Worm (Caenorhabditis elegans) whole organism, L1 larva: ENCODE data around the gene acs-18.

Source experiments
- F16B12.6 ChIP-seq: fragments of 150-350 bp; optimal IDR thresholded peaks from 2 replicates; lab custom pipeline; 2014; ENCODE audit warnings: missing biosample characterization, missing genetic modification characterization
- Y116A8C.19 ChIP-seq: sonication (generic microtip); optimal IDR thresholded peaks from 2 replicates; lab custom pipeline; 2016; ENCODE audit warnings: missing compliant biosample characterization, missing genetic modification characterization, borderline replicate concordance
- alr-1 ChIP-seq: fragments of 200-800 bp; sonication (Bioruptor generic); optimal IDR thresholded peaks from 2 replicates; lab custom pipeline; 2018; ENCODE audit warnings: borderline replicate concordance, mild to moderate bottlenecking, missing genetic modification characterization, missing compliant biosample characterization
- blmp-1 ChIP-seq: fragments of 150-350 bp; optimal IDR thresholded peaks from 2 replicates; lab custom pipeline; 2014; ENCODE audit warnings: missing biosample characterization, missing genetic modification characterization
- ceh-8 ChIP-seq: fragments of 200-800 bp; sonication (Bioruptor generic); optimal IDR thresholded peaks from 2 replicates; lab custom pipeline; 2018; ENCODE audit warnings: mild to moderate bottlenecking, missing genetic modification characterization, moderate library complexity, missing compliant biosample characterization
- ceh-82 ChIP-seq, 3 experiments: fragments of 150-350 bp in 1 of 3; sonication (generic microtip) in 2 of 3; optimal IDR thresholded peaks; 2 replicates each; lab custom pipeline; 2014 to 2017; ENCODE audit warnings: missing biosample characterization in 3 of 3, missing genetic modification characterization in 3 of 3
- ceh-88 ChIP-seq: fragments of 200-800 bp; sonication (Bioruptor generic); IDR thresholded peaks from 2 replicates; pipeline ENCODE4 v1.3.6; 2022; ENCODE audit warnings: missing genetic modification characterization, missing compliant biosample characterization
- ces-1 ChIP-seq: fragments of 150-350 bp; optimal IDR thresholded peaks from 2 replicates; lab custom pipeline; 2014; ENCODE audit warnings: missing biosample characterization, missing genetic modification reagents, missing genetic modification characterization
- dpl-1 ChIP-seq, 3 experiments: fragments of 150-350 bp in 2 of 3; sonication (generic microtip) in 1 of 3; optimal IDR thresholded peaks; 2 replicates each; lab custom pipeline; 2014 to 2017; ENCODE audit warnings: missing biosample characterization in 3 of 3, missing genetic modification characterization in 3 of 3, missing genetic modification reagents in 3 of 3
- dsc-1 ChIP-seq: sonication (generic microtip); optimal IDR thresholded peaks from 2 replicates; lab custom pipeline; 2016; ENCODE audit warnings: mild to moderate bottlenecking, missing genetic modification characterization, missing compliant biosample characterization
- efl-1 ChIP-seq, 4 experiments: fragments of 150-350 bp; optimal IDR thresholded peaks in 3 of 4; peaks in 1 of 4; 1 replicate in 1 of 4; 2 replicates in 3 of 4; lab custom pipeline; 2014; ENCODE audit warnings: missing biosample characterization in 2 of 4, missing genetic modification characterization in 2 of 4, missing genetic modification reagents in 2 of 4
- elt-2 ChIP-seq: sonication (generic microtip); optimal IDR thresholded peaks from 2 replicates; lab custom pipeline; 2016; ENCODE audit warnings: missing genetic modification characterization, mild to moderate bottlenecking, inconsistent platforms, missing compliant biosample characterization, missing genetic modification reagents
- fkh-4 ChIP-seq: sonication (generic microtip); optimal IDR thresholded peaks from 2 replicates; lab custom pipeline; 2016; ENCODE audit warnings: missing compliant biosample characterization, missing genetic modification characterization, borderline replicate concordance
- fos-1 ChIP-seq: fragments of 150-350 bp; optimal IDR thresholded peaks from 2 replicates; lab custom pipeline; 2014; ENCODE audit warnings: missing biosample characterization, missing genetic modification characterization
- isw-1 ChIP-seq: fragments of 200-800 bp; sonication (Bioruptor generic); IDR thresholded peaks from 2 replicates; pipeline ENCODE4 v1.3.6; 2022; ENCODE audit warnings: missing genetic modification characterization, missing compliant biosample characterization
- lsy-2 ChIP-seq, 2 experiments: fragments of 150-350 bp; optimal IDR thresholded peaks; 2 replicates each; lab custom pipeline; 2014; ENCODE audit warnings: missing biosample characterization in 2 of 2, missing genetic modification characterization in 2 of 2
- mab-9 ChIP-seq: fragments of 200-800 bp; sonication (Bioruptor generic); IDR thresholded peaks from 2 replicates; pipeline ENCODE4 v1.3.6; 2022; ENCODE audit warnings: missing genetic modification reagents, missing genetic modification characterization, missing compliant biosample characterization
- mdl-1 ChIP-seq, 2 experiments: fragments of 150-350 bp; optimal IDR thresholded peaks; 2 replicates each; lab custom pipeline; 2014 to 2017; ENCODE audit warnings: missing biosample characterization in 2 of 2, missing genetic modification characterization in 2 of 2, inconsistent platforms in 1 of 2
- mep-1 ChIP-seq: fragments of 150-350 bp; optimal IDR thresholded peaks from 2 replicates; lab custom pipeline; 2014; ENCODE audit warnings: missing biosample characterization, missing genetic modification characterization
- nhr-20 ChIP-seq: sonication (generic microtip); optimal IDR thresholded peaks from 2 replicates; lab custom pipeline; 2016; ENCODE audit warnings: mild to moderate bottlenecking, missing genetic modification characterization, missing compliant biosample characterization
- nhr-47 ChIP-seq: sonication (generic microtip); optimal IDR thresholded peaks from 2 replicates; lab custom pipeline; 2016; ENCODE audit warnings: mild to moderate bottlenecking, missing genetic modification characterization, moderate library complexity, missing compliant biosample characterization
- nhr-85 ChIP-seq: sonication (generic microtip); peaks from one replicate; lab custom pipeline; 2016; ENCODE audit warnings: missing genetic modification characterization, inconsistent platforms, missing compliant biosample characterization
- nhr-90 ChIP-seq: sonication (generic microtip); optimal IDR thresholded peaks from 2 replicates; lab custom pipeline; 2016; ENCODE audit warnings: mild to moderate bottlenecking, missing genetic modification characterization, missing compliant biosample characterization; ENCODE audit not compliant: poor library complexity
- pag-3 ChIP-seq: sonication (generic microtip); optimal IDR thresholded peaks from 2 replicates; lab custom pipeline; 2017; ENCODE audit warnings: missing genetic modification characterization, mild to moderate bottlenecking, missing compliant biosample characterization, antibody characterized with exemption, borderline replicate concordance; ENCODE audit not compliant: insufficient read depth
- pax-3 ChIP-seq: fragments of 200-800 bp; sonication (Bioruptor generic); optimal IDR thresholded peaks from 2 replicates; lab custom pipeline; 2018; ENCODE audit warnings: mild to moderate bottlenecking, missing genetic modification characterization, moderate library complexity, missing compliant biosample characterization
- snpc-4 ChIP-seq: fragments of 150-350 bp; optimal IDR thresholded peaks from 2 replicates; lab custom pipeline; 2014; ENCODE audit warnings: missing biosample characterization, missing genetic modification characterization
- snu-23 ChIP-seq: sonication (generic microtip); optimal IDR thresholded peaks from 2 replicates; lab custom pipeline; 2016; ENCODE audit warnings: missing genetic modification characterization, missing compliant biosample characterization
- sox-4 ChIP-seq: sonication (generic microtip); optimal IDR thresholded peaks from 2 replicates; lab custom pipeline; 2016; ENCODE audit warnings: missing genetic modification characterization, missing compliant biosample characterization
- swsn-7 ChIP-seq: sonication (generic microtip); optimal IDR thresholded peaks from 2 replicates; lab custom pipeline; 2016; ENCODE audit warnings: missing genetic modification characterization, missing compliant biosample characterization
- tlp-1 ChIP-seq: fragments of 150-350 bp; optimal IDR thresholded peaks from 2 replicates; lab custom pipeline; 2014; ENCODE audit warnings: missing biosample characterization, missing genetic modification characterization
- unc-30 ChIP-seq: sonication (generic microtip); optimal IDR thresholded peaks from 2 replicates; lab custom pipeline; 2017; ENCODE audit warnings: missing biosample characterization, missing genetic modification characterization
- unc-62 ChIP-seq: fragments of 150-350 bp; optimal IDR thresholded peaks from 2 replicates; lab custom pipeline; 2014; ENCODE audit warnings: missing biosample characterization, missing genetic modification reagents, missing genetic modification characterization
- unc-98 ChIP-seq: fragments of 200-800 bp; sonication (Bioruptor generic); IDR thresholded peaks from 2 replicates; pipeline ENCODE4 v1.3.6; 2022; ENCODE audit warnings: missing genetic modification characterization, missing compliant biosample characterization
- xbp-1 ChIP-seq: sonication (generic microtip); optimal IDR thresholded peaks from 2 replicates; lab custom pipeline; 2016; ENCODE audit warnings: missing genetic modification characterization, missing compliant biosample characterization
- ztf-11 ChIP-seq, 2 experiments: sonication (generic microtip); optimal IDR thresholded peaks; 2 replicates each; lab custom pipeline; 2016 to 2017; ENCODE audit warnings: missing genetic modification characterization in 2 of 2, missing biosample characterization in 1 of 2, missing compliant biosample characterization in 1 of 2
- ztf-4 ChIP-seq: fragments of 150-350 bp; optimal IDR thresholded peaks from 2 replicates; lab custom pipeline; 2014; ENCODE audit warnings: missing biosample characterization, missing genetic modification characterization

Gene acs-18

DNA sequence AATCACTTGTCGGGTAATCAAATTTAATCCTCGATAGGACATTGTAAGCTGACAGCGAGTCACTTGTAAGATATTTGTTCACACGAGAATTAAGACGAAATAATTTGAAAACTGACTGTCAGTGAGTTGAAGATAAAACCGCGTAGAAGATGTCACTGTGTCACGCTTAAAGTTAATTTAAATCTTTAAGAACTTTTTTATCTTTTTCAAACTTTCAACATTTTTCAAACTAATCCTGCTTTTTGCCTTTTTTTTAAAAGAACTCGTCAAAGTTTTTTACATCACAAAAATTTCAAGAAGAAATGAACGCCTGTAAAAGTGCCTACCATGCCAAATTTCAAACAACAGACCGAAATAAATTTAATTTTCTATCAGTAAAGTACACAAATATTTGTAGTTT is at the start of gene acs-18:
TSS of gene acs-18 (minus strand) at position 101 of the 400 bp plus-strand sequence.
- no peak for TF ChIP-seq fkh-4 (tag; lab: Kevin White, UChicago)
- TF ChIP-seq pag-3 (tag; lab: Kevin White, UChicago), result no peak
- no peak for TF ChIP-seq pax-3
- no peak for TF ChIP-seq nhr-85
- TF ChIP-seq isw-1, result no peak
- TF ChIP-seq mab-9, result no peak
- TF ChIP-seq F16B12.6 (tag; lab: Kevin White, UChicago), result no peak
- TF ChIP-seq unc-98 (GFP tag; lab: Robert Waterston, UW), result no peak
- TF ChIP-seq Y116A8C.19 (tag; lab: Kevin White, UChicago), result no peak
- no peak for TF ChIP-seq xbp-1 (tag; lab: Kevin White, UChicago)
- no peak for TF ChIP-seq snu-23 (GFP tag; lab: Kevin White, UChicago)
- no peak for TF ChIP-seq unc-30 (tag; lab: Kevin White, UChicago)
- TF ChIP-seq, all 84 proteins: peak for 0

DNA sequence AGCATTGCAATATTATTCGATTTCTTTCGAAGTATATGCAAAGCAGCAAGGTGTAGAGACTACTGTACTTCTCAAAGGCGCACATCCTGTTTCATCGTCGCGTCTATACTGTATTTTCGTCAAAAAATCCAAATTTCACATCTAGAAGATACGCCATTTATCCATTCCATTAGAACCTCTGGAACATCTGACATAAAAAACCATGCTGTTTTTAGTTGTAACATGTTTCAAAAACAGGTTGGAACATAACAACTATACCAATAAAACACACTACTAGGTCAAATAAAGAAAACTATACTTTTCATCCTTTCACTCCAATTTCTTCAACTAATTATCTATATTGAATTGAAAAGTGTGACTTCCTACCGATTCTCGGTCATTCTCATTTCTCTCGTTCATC is 46.9 kb upstream of the acs-18 start, which contains the start of gene ugt-59:
TSS of gene ugt-59 (plus strand) at position 301 of the 400 bp plus-strand sequence.
- TF ChIP-seq efl-1 (optimal IDR thresholded peaks at IDR 0.05; lab: Kevin White, UChicago) (no peak), efl-1 (GFP tag; optimal IDR thresholded peaks at IDR 0.05 in 1 of 2; lab: Kevin White, UChicago) (no peak), dpl-1 (GFP tag; optimal IDR thresholded peaks at IDR 0.05; lab: Kevin White, UChicago) (no peak), snpc-4 (tag; lab: Kevin White, UChicago) (no peak), sox-4 (tag; lab: Kevin White, UChicago) (no peak), elt-2 (tag; lab: Kevin White, UChicago) (no peak), ceh-88 (GFP tag; lab: Robert Waterston, UW) (no peak), ztf-11 (tag; optimal IDR thresholded peaks at IDR 0.05; lab: Kevin White, UChicago) (no peak), mep-1 (tag; lab: Kevin White, UChicago) (no peak), ceh-8 (GFP tag; lab: Kevin White, UChicago) (no peak), nhr-47 (tag; lab: Kevin White, UChicago) (no peak), nhr-90 (tag; lab: Kevin White, UChicago) (no peak), alr-1 (tag; lab: Kevin White, UChicago) (no peak), ceh-82 (tag; optimal IDR thresholded peaks at IDR 0.05; lab: Kevin White, UChicago) (no peak), tlp-1 (tag; lab: Kevin White, UChicago) (no peak)

DNA sequence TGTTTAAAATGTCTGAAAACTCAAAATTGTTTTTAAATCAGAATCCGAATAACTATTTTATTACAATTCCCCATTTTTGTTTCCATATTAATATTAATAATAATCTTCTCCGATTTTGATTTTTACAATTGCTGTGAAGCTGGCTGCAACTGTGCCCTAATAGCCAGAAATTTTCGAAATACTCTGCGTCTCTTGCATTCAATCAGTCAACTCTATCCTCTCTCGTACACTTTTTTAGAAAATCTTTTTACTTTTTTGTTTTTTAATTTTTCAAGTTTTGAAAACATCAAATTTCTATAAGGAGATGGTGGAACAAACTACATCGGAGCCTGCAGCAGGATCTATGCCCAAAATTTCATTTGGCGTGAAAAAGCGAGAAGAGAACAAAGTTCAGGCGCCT is 44.4 kb upstream of the acs-18 start, which contains the start of gene gkow-1:
TSS of gene gkow-1 (plus strand) at position 301 of the 400 bp plus-strand sequence.
- TF ChIP-seq blmp-1 (tag; lab: Kevin White, UChicago) (peak; percentile 37), Y116A8C.19 (tag; lab: Kevin White, UChicago) (no peak), efl-1 (optimal IDR thresholded peaks at IDR 0.05; lab: Kevin White, UChicago) (peak in 1 of 2 experiments; percentile 13), efl-1 (GFP tag; optimal IDR thresholded peaks at IDR 0.05 in 1 of 2; lab: Kevin White, UChicago) (peak in 1 of 2 experiments; percentile 15), dpl-1 (GFP tag; optimal IDR thresholded peaks at IDR 0.05; lab: Kevin White, UChicago) (peak in 1 of 3 experiments; percentile 26)

ce11 chrIV:10357072-10357471 is 43.6 kb upstream of the acs-18 start, which contains the start of gene R11A8.1:
R11A8.1 (minus strand) TSS chrIV:10357172.
- no peak for TF ChIP-seq ces-1
- TF ChIP-seq nhr-85, result no peak
- TF ChIP-seq lsy-2 (tag; optimal IDR thresholded peaks at IDR 0.05; lab: Kevin White, UChicago), result no peak
- TF ChIP-seq dsc-1, result no peak
- TF ChIP-seq swsn-7 (tag; lab: Kevin White, UChicago), result no peak
- no peak for TF ChIP-seq nhr-20 (tag; lab: Kevin White, UChicago)
- TF ChIP-seq ceh-88 (GFP tag; lab: Robert Waterston, UW), result no peak
- TF ChIP-seq Y116A8C.19 (tag; lab: Kevin White, UChicago), result no peak
- no peak for TF ChIP-seq mdl-1 (tag; optimal IDR thresholded peaks at IDR 0.05; lab: Kevin White, UChicago)
- no peak for TF ChIP-seq ztf-4 (tag; lab: Kevin White, UChicago)
- no peak for TF ChIP-seq fos-1 (tag; lab: Kevin White, UChicago)
- TF ChIP-seq unc-62 (GFP tag; lab: Kevin White, UChicago), result no peak
- no peak for TF ChIP-seq nhr-90 (tag; lab: Kevin White, UChicago)
